Worm (Caenorhabditis elegans): ENCODE results near the gene slc-17.5.

The slc-17.5 gene

DNA sequence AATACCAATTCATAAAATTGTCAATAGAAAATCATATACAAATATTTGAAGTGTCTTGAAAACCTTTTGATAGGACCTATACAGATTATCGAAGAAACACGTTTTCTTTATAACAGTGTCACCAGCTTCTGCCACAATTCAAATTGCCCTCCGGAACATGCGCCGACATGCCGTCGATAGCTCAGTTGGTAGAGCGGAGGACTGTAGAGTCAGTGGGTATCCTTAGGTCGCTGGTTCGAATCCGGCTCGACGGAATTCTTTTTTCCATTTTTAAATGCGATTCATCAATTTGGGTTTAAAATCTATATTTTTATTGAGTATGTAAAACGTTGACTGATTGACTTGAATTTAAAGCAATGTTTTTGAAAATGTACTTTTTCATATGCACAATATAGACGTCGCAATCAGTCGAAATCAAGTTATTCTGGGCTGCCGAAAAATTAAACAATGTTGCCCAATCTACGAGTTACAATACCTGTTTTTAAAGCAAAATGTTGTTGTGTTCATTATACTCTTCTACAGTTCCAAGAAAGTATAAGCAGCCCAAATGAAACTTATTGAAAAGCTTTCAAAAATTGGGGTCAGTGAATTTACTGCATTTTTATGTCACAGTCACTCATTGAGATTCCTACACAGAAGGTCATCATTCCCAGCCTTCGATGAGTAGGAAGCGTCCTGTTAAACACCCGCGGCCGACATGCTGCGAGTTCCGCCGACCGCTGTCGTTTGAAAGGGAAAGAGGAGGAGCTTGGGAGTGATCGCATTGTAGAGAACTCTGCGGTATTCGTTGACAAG, 37.2 kb downstream of the slc-17.5 start:
- TF ChIP-seq ceh-83 (GFP tag; optimal IDR thresholded peaks at IDR 0.05): peak; percentile 71
- TF ChIP-seq hlh-1 (tag; optimal IDR thresholded peaks at IDR 0.05): peak; percentile 43
- no peak for TF ChIP-seq ceh-39 (tag; optimal IDR thresholded peaks at IDR 0.05)
- TF ChIP-seq zip-8 (tag; optimal IDR thresholded peaks at IDR 0.05): no peak

- no peak for TF ChIP-seq unc-39 (tag; optimal IDR thresholded peaks at IDR 0.05)
- no peak for TF ChIP-seq flh-1 (GFP tag; optimal IDR thresholded peaks at IDR 0.05)
- TF ChIP-seq unc-120 (tag; optimal IDR thresholded peaks at IDR 0.05; ENCODE audit: poor library complexity, severe bottlenecking): no peak
- TF ChIP-seq nhr-12 (tag; optimal IDR thresholded peaks at IDR 0.05): no peak
- TF ChIP-seq ham-2 (GFP tag; optimal IDR thresholded peaks at IDR 0.05): no peak
- TF ChIP-seq ztf-11 (tag; optimal IDR thresholded peaks at IDR 0.05): no peak
- no peak for TF ChIP-seq nhr-2 (tag; optimal IDR thresholded peaks at IDR 0.05)
- no peak for TF ChIP-seq nhr-237 (tag; optimal IDR thresholded peaks at IDR 0.05)
These were observed 39.2 kb downstream of the slc-17.5 start, which contains the start of gene C16D9.5 for ce11 chrV:8245457-8245856. TSS of gene C16D9.5 (minus strand) at chrV:8245557.

DNA sequence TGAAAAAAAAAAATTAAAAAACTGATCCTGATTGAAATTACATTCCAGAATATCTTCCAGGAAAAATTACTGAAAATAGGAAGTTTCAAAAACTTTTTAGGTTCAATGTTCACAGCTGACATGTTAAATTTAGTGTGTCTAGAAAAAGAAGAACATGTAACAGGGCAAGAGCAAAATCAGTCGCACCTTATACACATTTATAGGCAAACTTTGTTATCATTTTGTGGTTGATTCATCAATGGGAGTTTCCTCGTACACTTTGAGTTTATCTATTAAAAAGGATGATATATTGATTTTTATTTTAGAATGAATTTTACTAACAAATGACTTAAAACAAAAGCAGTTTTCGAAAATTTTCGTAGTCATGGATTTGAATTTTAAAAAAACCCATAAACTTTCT, 41.5 kb downstream of the slc-17.5 start:
- TF ChIP-seq nhr-12 (tag; optimal IDR thresholded peaks at IDR 0.05): no peak
- no peak for TF ChIP-seq lin-13 (tag; optimal IDR thresholded peaks at IDR 0.05)
- TF ChIP-seq sem-2 (GFP tag; optimal IDR thresholded peaks at IDR 0.05): no peak
- TF ChIP-seq drap-1 (GFP tag; optimal IDR thresholded peaks at IDR 0.05): no peak
- TF ChIP-seq lin-32 (GFP tag; optimal IDR thresholded peaks at IDR 0.05): no peak
- no peak for TF ChIP-seq ztf-11 (tag; optimal IDR thresholded peaks at IDR 0.05)
- TF ChIP-seq nhr-2 (tag; optimal IDR thresholded peaks at IDR 0.05): no peak
- no peak for TF ChIP-seq mep-1 (tag; optimal IDR thresholded peaks at IDR 0.05)
- TF ChIP-seq M03D4.4 (tag; optimal IDR thresholded peaks at IDR 0.05): no peak
- no peak for TF ChIP-seq sptf-1 (tag; optimal IDR thresholded peaks at IDR 0.05)
- no peak for TF ChIP-seq flh-1 (GFP tag; optimal IDR thresholded peaks at IDR 0.05)
- no peak for TF ChIP-seq pha-4 (tag; optimal IDR thresholded peaks at IDR 0.05)
- no peak for TF ChIP-seq ceh-43 (GFP tag; optimal IDR thresholded peaks at IDR 0.05)

- no peak for TF ChIP-seq unc-62 (GFP tag; optimal IDR thresholded peaks at IDR 0.05)
- no peak for TF ChIP-seq bed-3 (GFP tag; optimal IDR thresholded peaks at IDR 0.05)
- no peak for TF ChIP-seq nhr-12 (tag; optimal IDR thresholded peaks at IDR 0.05)
- no peak for TF ChIP-seq mep-1 (tag; optimal IDR thresholded peaks at IDR 0.05)
- no peak for TF ChIP-seq drap-1 (GFP tag; optimal IDR thresholded peaks at IDR 0.05)
- no peak for TF ChIP-seq ztf-11 (tag; optimal IDR thresholded peaks at IDR 0.05)
- TF ChIP-seq blmp-1 (tag; optimal IDR thresholded peaks at IDR 0.05): no peak
- TF ChIP-seq ceh-83 (GFP tag; optimal IDR thresholded peaks at IDR 0.05): no peak
- TF ChIP-seq elt-1 (tag; optimal IDR thresholded peaks at IDR 0.05; ENCODE audit: borderline replicate concordance, insufficient read depth): no peak
- TF ChIP-seq M03D4.4 (tag; optimal IDR thresholded peaks at IDR 0.05): no peak
- no peak for TF ChIP-seq nhr-2 (tag; optimal IDR thresholded peaks at IDR 0.05)
- no peak for TF ChIP-seq lsy-2 (tag; optimal IDR thresholded peaks at IDR 0.05)
- TF ChIP-seq pha-4 (tag; optimal IDR thresholded peaks at IDR 0.05): no peak
- no peak for TF ChIP-seq unc-39 (tag; optimal IDR thresholded peaks at IDR 0.05)
- no peak for TF ChIP-seq hlh-1 (tag; optimal IDR thresholded peaks at IDR 0.05)
- TF ChIP-seq nhr-237 (tag; optimal IDR thresholded peaks at IDR 0.05): no peak
- TF ChIP-seq tbx-8 (GFP tag; optimal IDR thresholded peaks at IDR 0.05): no peak
These were observed 41.9 kb downstream of the slc-17.5 start, which contains the start of gene C16D9.4 for ce11 chrV:8242798-8243197. TSS of gene C16D9.4 (minus strand) at chrV:8242898.

ce11 chrV:8239928-8240327, 44.8 kb downstream of the slc-17.5 start, which contains the start of gene C16D9.3:
TSS of gene C16D9.3 (minus strand) at chrV:8240028.
- no peak for TF ChIP-seq ztf-11 (tag; optimal IDR thresholded peaks at IDR 0.05)
- no peak for TF ChIP-seq nhr-237 (tag; optimal IDR thresholded peaks at IDR 0.05)
- TF ChIP-seq zip-8 (tag; optimal IDR thresholded peaks at IDR 0.05): no peak
- no peak for TF ChIP-seq sptf-1 (tag; optimal IDR thresholded peaks at IDR 0.05)
- TF ChIP-seq drap-1 (GFP tag; optimal IDR thresholded peaks at IDR 0.05): no peak
- TF ChIP-seq unc-39 (tag; optimal IDR thresholded peaks at IDR 0.05): no peak
- no peak for TF ChIP-seq lsy-2 (tag; optimal IDR thresholded peaks at IDR 0.05)
- TF ChIP-seq ceh-83 (GFP tag; optimal IDR thresholded peaks at IDR 0.05): no peak
- no peak for TF ChIP-seq ces-1 (GFP tag; optimal IDR thresholded peaks at IDR 0.05)
- no peak for TF ChIP-seq nhr-28 (tag; optimal IDR thresholded peaks at IDR 0.05)
- TF ChIP-seq ham-2 (GFP tag; optimal IDR thresholded peaks at IDR 0.05): no peak
- TF ChIP-seq lin-13 (tag; optimal IDR thresholded peaks at IDR 0.05): no peak

Data from whole organism, mixed stage, embryonic.